Worm (Caenorhabditis elegans) whole organism, midembryonic: ENCODE measurements around the gene str-108.
A peak's percentile ranks its signal among the peaks of the same experiment; 100 is the strongest.

Source experiments
- T22C8.4 ChIP-seq: fragments of 200-800 bp; sonication (Bioruptor generic); IDR thresholded peaks from 2 replicates; pipeline ENCODE4 v1.3.6; 2022; ENCODE audit warnings: missing genetic modification characterization, missing compliant biosample characterization
- cog-1 ChIP-seq: sonication (generic microtip); optimal IDR thresholded peaks from 2 replicates; lab custom pipeline; 2016; ENCODE audit warnings: missing genetic modification characterization, missing compliant biosample characterization
- flt-1 ChIP-seq: fragments of 200-800 bp; sonication (Bioruptor generic); IDR thresholded peaks from 2 replicates; pipeline ENCODE4 v1.3.6; 2022; ENCODE audit warnings: missing genetic modification characterization, missing compliant biosample characterization
- klf-2 ChIP-seq: fragments of 200-800 bp; sonication (Bioruptor generic); conservative IDR thresholded peaks from 2 replicates; pipeline ENCODE4 v1.3.6; 2022; ENCODE audit warnings: missing genetic modification reagents, missing genetic modification characterization, missing compliant biosample characterization
- med-1 ChIP-seq: sonication (generic microtip); optimal IDR thresholded peaks from 2 replicates; lab custom pipeline; 2017; ENCODE audit warnings: missing genetic modification characterization, mild to moderate bottlenecking, missing compliant biosample characterization, antibody characterized with exemption, missing genetic modification reagents; ENCODE audit not compliant: insufficient read depth
- ref-1 ChIP-seq: fragments of 200-800 bp; sonication (Bioruptor generic); conservative IDR thresholded peaks from 2 replicates; pipeline ENCODE4 v1.3.6; 2022; ENCODE audit warnings: missing genetic modification reagents, missing genetic modification characterization, missing compliant biosample characterization
- tab-1 ChIP-seq: fragments of 200-800 bp; sonication (Bioruptor generic); IDR thresholded peaks from 2 replicates; pipeline ENCODE4 v1.3.6; 2022; ENCODE audit warnings: missing genetic modification characterization, missing compliant biosample characterization
- ztf-23 ChIP-seq: fragments of 200-800 bp; sonication (Bioruptor generic); IDR thresholded peaks from 2 replicates; pipeline ENCODE4 v1.3.6; 2022; ENCODE audit warnings: missing genetic modification reagents, missing genetic modification characterization, missing compliant biosample characterization
- ztf-29 ChIP-seq: fragments of 200-800 bp; sonication (Bioruptor generic); IDR thresholded peaks from 2 replicates; pipeline ENCODE4 v1.3.6; 2022; ENCODE audit warnings: missing genetic modification reagents, missing genetic modification characterization, missing compliant biosample characterization

Gene str-108

DNA sequence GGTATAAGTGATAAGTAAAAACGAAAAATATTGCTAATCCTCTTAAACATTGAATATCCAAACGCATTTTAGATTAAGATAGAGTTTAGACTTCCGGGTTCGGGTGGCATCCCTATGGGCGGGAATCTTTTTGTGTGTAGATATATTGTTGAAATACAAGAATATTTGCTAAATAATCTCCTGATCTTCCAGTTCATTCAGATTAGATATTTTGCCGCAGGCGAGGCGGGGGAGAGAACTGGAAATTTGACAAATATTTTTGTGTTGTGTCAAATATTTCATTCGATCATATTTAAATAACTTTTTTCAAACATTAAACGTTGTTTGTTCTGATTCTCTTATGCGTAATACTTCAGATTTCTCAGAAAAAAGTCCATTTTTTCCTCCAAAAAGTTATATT is 43.8 kb downstream of the str-108 start, which contains the start of gene oac-15:
TSS of gene oac-15 (minus strand) at position 101 of the 400 bp plus-strand sequence.
- TF ChIP-seq cog-1 (tag; lab: Kevin White, UChicago) (no peak), ref-1 (no peak), flt-1 (GFP tag; lab: Robert Waterston, UW) (no peak), ztf-23 (GFP tag; lab: Robert Waterston, UW) (no peak), klf-2 (no peak), T22C8.4 (GFP tag; lab: Robert Waterston, UW) (no peak), tab-1 (GFP tag; lab: Robert Waterston, UW) (no peak)

DNA sequence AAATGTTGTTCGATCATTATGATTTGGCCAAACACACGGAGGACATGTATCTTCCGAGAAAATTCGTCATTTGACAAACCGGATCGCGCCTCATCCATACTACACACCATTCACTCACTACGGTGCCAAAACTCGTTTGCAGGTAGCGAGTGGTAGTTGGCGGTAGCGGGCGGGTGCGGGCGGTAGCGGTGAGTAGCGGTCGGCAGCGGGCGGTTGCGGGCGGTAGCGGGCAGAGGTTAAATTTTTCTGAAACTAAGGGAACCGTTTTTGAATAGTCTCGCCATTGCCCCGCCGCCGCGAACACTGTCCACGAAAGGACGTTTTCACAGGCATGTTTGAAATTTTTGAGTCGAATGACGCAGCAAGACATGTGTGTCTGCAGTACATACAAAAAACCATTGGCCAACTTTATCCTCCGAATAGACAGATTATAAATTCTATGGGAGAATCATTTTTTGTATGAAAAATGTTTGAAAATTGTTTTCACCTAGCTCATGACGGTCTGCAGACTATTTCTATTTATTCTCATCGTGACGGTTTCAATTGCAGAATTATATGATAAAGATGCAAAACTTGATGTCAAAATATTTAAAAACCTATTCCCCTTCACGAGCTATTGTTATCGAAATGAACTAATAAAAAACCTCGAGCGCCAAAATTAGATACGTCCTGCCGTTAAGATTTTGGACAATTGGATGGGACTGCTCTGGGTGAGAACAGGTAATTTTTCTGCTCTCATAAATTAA is 44.4 kb downstream of the str-108 start, which contains the start of gene F11A5.16:
TSS of gene F11A5.16 (plus strand) at position 696 of the 746 bp plus-strand sequence.
- TF ChIP-seq tab-1 (GFP tag; lab: Robert Waterston, UW) (0 out of 2 replicates have a peak, but pooled peaks have one; percentile 18), T22C8.4 (GFP tag; lab: Robert Waterston, UW) (no peak), klf-2 (no peak), ref-1 (no peak), flt-1 (GFP tag; lab: Robert Waterston, UW) (no peak), med-1 (GFP tag; lab: Kevin White, UChicago) (no peak)

DNA sequence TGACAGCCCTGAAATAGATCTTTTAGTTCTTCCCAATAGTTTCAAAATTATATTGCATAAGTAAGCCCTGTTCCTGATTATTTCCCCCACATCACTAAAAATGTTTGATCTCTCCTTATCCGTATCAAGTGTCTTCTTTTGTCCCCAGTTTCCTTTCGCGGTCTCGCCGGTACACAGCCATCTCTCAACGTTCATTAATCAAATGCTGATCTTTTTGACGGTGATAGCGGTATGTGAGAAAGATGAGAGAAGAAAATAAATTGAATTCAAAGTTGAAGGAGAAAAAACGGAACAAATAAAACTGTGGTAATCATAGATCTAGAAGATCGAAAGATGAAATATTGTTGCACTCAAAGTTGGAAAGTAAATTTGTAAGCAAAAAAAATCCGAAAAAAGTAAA is 45.7 kb downstream of the str-108 start:
- TF ChIP-seq cog-1 (tag; lab: Kevin White, UChicago) (no peak), ref-1 (no peak), flt-1 (GFP tag; lab: Robert Waterston, UW) (no peak), tab-1 (GFP tag; lab: Robert Waterston, UW) (no peak), klf-2 (no peak), T22C8.4 (GFP tag; lab: Robert Waterston, UW) (no peak), ztf-23 (GFP tag; lab: Robert Waterston, UW) (no peak), med-1 (GFP tag; lab: Kevin White, UChicago) (no peak), ztf-29 (GFP tag; lab: Robert Waterston, UW) (no peak)

DNA sequence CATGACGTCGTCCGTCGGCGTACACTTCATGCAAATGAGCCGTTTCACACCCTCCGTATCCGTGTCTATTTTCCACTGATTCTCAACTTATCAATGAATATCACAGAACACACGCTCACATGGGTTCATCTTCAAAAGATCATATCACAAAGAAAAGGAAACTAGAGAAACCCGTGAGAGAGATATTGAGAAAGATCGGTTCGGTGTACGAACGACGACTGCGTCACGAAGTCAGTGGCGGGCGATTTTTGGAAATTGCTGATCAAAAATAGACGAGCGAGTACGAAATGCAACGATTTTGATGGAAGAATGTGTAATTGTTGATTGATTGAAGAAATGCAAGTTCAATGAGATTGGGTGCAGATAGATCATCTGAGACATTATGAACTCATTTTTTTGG is 47.3 kb downstream of the str-108 start:
- TF ChIP-seq cog-1 (tag; lab: Kevin White, UChicago), result no peak
- TF ChIP-seq ref-1, result no peak

DNA sequence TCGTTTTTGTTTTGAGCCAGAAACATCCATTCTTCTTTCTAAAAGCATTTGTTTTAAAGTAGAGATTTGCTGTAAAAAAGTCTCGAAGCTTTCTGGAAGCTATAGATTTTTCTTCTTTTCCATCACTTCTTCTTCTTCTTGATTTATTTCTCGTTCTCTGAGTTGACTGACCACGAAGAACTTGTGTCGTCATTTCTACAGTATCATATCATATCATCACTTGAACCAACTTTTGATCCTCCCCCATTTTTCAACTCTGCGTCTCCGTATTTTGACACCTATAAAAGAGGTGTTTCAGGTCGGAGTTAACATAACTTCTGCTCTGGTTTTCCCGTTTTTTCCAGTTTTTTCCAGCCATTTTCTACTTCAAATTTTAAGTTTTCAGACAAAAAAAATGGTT is 48.5 kb downstream of the str-108 start, which contains the start of gene F11A5.9:
TSS of gene F11A5.9 (plus strand) at position 386 of the 400 bp plus-strand sequence.
- TF ChIP-seq T22C8.4 (GFP tag; lab: Robert Waterston, UW) (no peak), tab-1 (GFP tag; lab: Robert Waterston, UW) (no peak), klf-2 (no peak), cog-1 (tag; lab: Kevin White, UChicago) (no peak), flt-1 (GFP tag; lab: Robert Waterston, UW) (no peak), ztf-29 (GFP tag; lab: Robert Waterston, UW) (no peak)
